Worm (Caenorhabditis elegans): Measurements from ENCODE around the gene clec-179.

- TF ChIP-seq unc-62 (GFP tag; optimal IDR thresholded peaks at IDR 0.05) (no peak), F52B5.7 (tag; optimal IDR thresholded peaks at IDR 0.05) (no peak), unc-130 (GFP tag; optimal IDR thresholded peaks at IDR 0.05) (no peak), lsy-27 (tag; optimal IDR thresholded peaks at IDR 0.05; ENCODE audit: borderline replicate concordance, insufficient read depth) (no peak), cebp-1 (GFP tag; IDR thresholded peaks at IDR 0.05) (no peak), cebp-1 (tag; optimal IDR thresholded peaks at IDR 0.05) (no peak), D2030.7 (GFP tag; IDR thresholded peaks at IDR 0.05) (no peak), ceh-91 (GFP tag; IDR thresholded peaks at IDR 0.05) (no peak), Y95B8A.8 (GFP tag; IDR thresholded peaks at IDR 0.05) (no peak), lag-1 (GFP tag; IDR thresholded peaks at IDR 0.05) (no peak), aptf-3 (GFP tag; IDR thresholded peaks at IDR 0.05) (no peak), snpc-4 (GFP tag; optimal IDR thresholded peaks at IDR 0.05) (no peak), snpc-4 (tag; optimal IDR thresholded peaks at IDR 0.05) (no peak), ama-1 (optimal IDR thresholded peaks at IDR 0.05) (no peak), ama-1 (GFP tag; optimal IDR thresholded peaks at IDR 0.05) (no peak)
These were observed 31.7 kb upstream of the clec-179 start for ce11 chrIV:7216210-7216609.
